Worm (Caenorhabditis elegans) whole organism, mixed stage, embryonic: ENCODE data around the gene F58B4.2.

Experiments used
- elt-3 ChIP-seq: fragments of 150-350 bp; optimal IDR thresholded peaks from 2 replicates; lab custom pipeline; 2014; ENCODE audit warnings: missing biosample characterization, missing genetic modification characterization
- lin-13 ChIP-seq: fragments of 150-350 bp; optimal IDR thresholded peaks from 2 replicates; lab custom pipeline; 2014; ENCODE audit warnings: missing biosample characterization, missing genetic modification characterization
- lsy-2 ChIP-seq: fragments of 150-350 bp; optimal IDR thresholded peaks from 2 replicates; lab custom pipeline; 2014; ENCODE audit warnings: missing biosample characterization, missing genetic modification characterization
- nhr-237 ChIP-seq: fragments of 150-350 bp; optimal IDR thresholded peaks from 2 replicates; lab custom pipeline; 2014; ENCODE audit warnings: missing biosample characterization, missing genetic modification characterization
- nhr-76 ChIP-seq: sonication (generic microtip); optimal IDR thresholded peaks from 2 replicates; lab custom pipeline; 2017; ENCODE audit warnings: missing biosample characterization, missing genetic modification characterization
- snpc-4 ChIP-seq: fragments of 150-350 bp; optimal IDR thresholded peaks from 2 replicates; lab custom pipeline; 2014; ENCODE audit warnings: missing biosample characterization, missing genetic modification characterization
- ztf-11 ChIP-seq: fragments of 150-350 bp; optimal IDR thresholded peaks from 2 replicates; lab custom pipeline; 2014; ENCODE audit warnings: missing biosample characterization, missing genetic modification characterization

- TF ChIP-seq lsy-2 (no peak), lin-13 (tag; lab: Kevin White, UChicago) (no peak), elt-3 (tag; lab: Kevin White, UChicago) (no peak), ztf-11 (tag; lab: Kevin White, UChicago) (no peak), snpc-4 (tag; lab: Kevin White, UChicago) (no peak), nhr-76 (tag; lab: Kevin White, UChicago) (no peak), nhr-237 (tag; lab: Kevin White, UChicago) (no peak)
These were observed 37.6 kb upstream of the F58B4.2 start, which contains the start of gene F17C11.13 for ce11 chrV:10955681-10956476.
